Fruit fly (Drosophila melanogaster) whole organism, embryonic: ENCODE results near the gene mthl14.

Experiments
- Adf1 ChIP-seq: fragments of 200-800 bp; sonication (Bioruptor generic); IDR thresholded peaks from 2 replicates; pipeline ENCODE4 v1.3.6; 2022; ENCODE audit warnings: missing biosample characterization, missing genetic modification characterization
- CG10431 ChIP-seq: fragments of 200-800 bp; sonication (Bioruptor generic); optimal IDR thresholded peaks from 3 replicates; lab custom pipeline; 2018; ENCODE audit warnings: missing biosample characterization, mild to moderate bottlenecking, missing genetic modification characterization
- CG11247 ChIP-seq: fragments of 200-800 bp; sonication (Bioruptor generic); IDR thresholded peaks from 2 replicates; pipeline ENCODE4 v1.3.6; 2022; ENCODE audit warnings: missing biosample characterization, missing genetic modification characterization
- CG13624 ChIP-seq: fragments of 200-800 bp; sonication (Bioruptor generic); optimal IDR thresholded peaks from 2 replicates; lab custom pipeline; 2016; ENCODE audit warnings: missing biosample characterization, missing genetic modification characterization
- CG17361 ChIP-seq: fragments of 200-800 bp; sonication (Bioruptor generic); IDR thresholded peaks from 3 replicates; pipeline ENCODE4 v1.3.6; 2022; ENCODE audit warnings: missing biosample characterization, missing genetic modification characterization
- CG17802 ChIP-seq: fragments of 200-800 bp; sonication (Bioruptor generic); optimal IDR thresholded peaks from 2 replicates; lab custom pipeline; 2018; ENCODE audit warnings: missing biosample characterization, mild to moderate bottlenecking, missing genetic modification characterization, moderate library complexity
- CG2129 ChIP-seq: fragments of 200-800 bp; sonication (Bioruptor generic); IDR thresholded peaks from 2 replicates; pipeline ENCODE4 v1.3.6; 2022; ENCODE audit warnings: missing biosample characterization, missing genetic modification characterization; ENCODE audit not compliant: partially characterized antibody
- CG30020 ChIP-seq: fragments of 200-800 bp; optimal IDR thresholded peaks from 2 replicates; lab custom pipeline; 2019; ENCODE audit warnings: missing biosample characterization, mild to moderate bottlenecking, missing genetic modification characterization, moderate library complexity
- CG3407 ChIP-seq: fragments of 200-800 bp; sonication (Bioruptor generic); optimal IDR thresholded peaks from 2 replicates; lab custom pipeline; 2018; ENCODE audit warnings: missing biosample characterization, mild to moderate bottlenecking, missing genetic modification characterization
- CG3838 ChIP-seq: fragments of 200-800 bp; sonication (Bioruptor generic); optimal IDR thresholded peaks from 3 replicates; lab custom pipeline; 2016; ENCODE audit warnings: missing biosample characterization, missing genetic modification characterization
- CG8281 ChIP-seq: fragments of 200-800 bp; sonication (Bioruptor generic); optimal IDR thresholded peaks from 2 replicates; lab custom pipeline; 2018; ENCODE audit warnings: missing biosample characterization, mild to moderate bottlenecking, missing genetic modification characterization, moderate library complexity
- CG8388 ChIP-seq: fragments of 200-800 bp; sonication (Bioruptor generic); optimal IDR thresholded peaks from 2 replicates; lab custom pipeline; 2019; ENCODE audit warnings: missing biosample characterization, mild to moderate bottlenecking, missing genetic modification characterization, moderate library complexity
- Dek ChIP-seq: fragments of 200-800 bp; sonication (Bioruptor generic); optimal IDR thresholded peaks from 3 replicates; lab custom pipeline; 2019; ENCODE audit warnings: missing biosample characterization, mild to moderate bottlenecking, missing genetic modification characterization, moderate library complexity
- Ets65A ChIP-seq: fragments of 200-800 bp; sonication (Bioruptor generic); peaks from one replicate; lab custom pipeline; 2016; ENCODE audit warnings: missing biosample characterization, missing genetic modification characterization
- GATAe ChIP-seq: fragments of 200-800 bp; sonication (Bioruptor generic); conservative IDR thresholded peaks from 2 replicates; pipeline ENCODE4 v1.3.6; 2022; ENCODE audit warnings: missing biosample characterization, missing genetic modification characterization
- HLH4C ChIP-seq: fragments of 200-800 bp; sonication (Bioruptor generic); IDR thresholded peaks from 3 replicates; pipeline ENCODE4 v1.3.6; 2022; ENCODE audit warnings: missing biosample characterization, missing genetic modification characterization; ENCODE audit not compliant: partially characterized antibody
- Hey ChIP-seq: fragments of 200-800 bp; sonication (Bioruptor generic); optimal IDR thresholded peaks from 3 replicates; lab custom pipeline; 2018; ENCODE audit warnings: missing biosample characterization, mild to moderate bottlenecking, missing genetic modification characterization
- Jarid2 ChIP-seq: fragments of 200-800 bp; sonication (Bioruptor generic); optimal IDR thresholded peaks from 3 replicates; lab custom pipeline; 2017; ENCODE audit warnings: mild to moderate bottlenecking, missing biosample characterization, missing genetic modification reagents, missing genetic modification characterization
- Med ChIP-seq: fragments of 200-800 bp; sonication (Bioruptor generic); peaks from one replicate; lab custom pipeline; 2016; ENCODE audit warnings: missing biosample characterization, missing genetic modification characterization, mild to moderate bottlenecking, inconsistent platforms, moderate library complexity
- NC2β ChIP-seq: fragments of 200-800 bp; sonication (Bioruptor generic); optimal IDR thresholded peaks from 2 replicates; lab custom pipeline; 2016; ENCODE audit warnings: missing biosample characterization, missing genetic modification characterization
- Oli ChIP-seq: fragments of 200-800 bp; sonication (Bioruptor generic); optimal IDR thresholded peaks from 2 replicates; lab custom pipeline; 2018; ENCODE audit warnings: missing biosample characterization, mild to moderate bottlenecking, missing genetic modification characterization, moderate library complexity
- Scr ChIP-seq: fragments of 200-800 bp; sonication (Bioruptor generic); IDR thresholded peaks from 2 replicates; pipeline ENCODE4 v1.3.6; 2022; ENCODE audit warnings: missing biosample characterization, missing genetic modification characterization; ENCODE audit not compliant: partially characterized antibody
- Spps ChIP-seq: fragments of 200-800 bp; sonication (Bioruptor generic); optimal IDR thresholded peaks from 2 replicates; lab custom pipeline; 2018; ENCODE audit warnings: missing biosample characterization, mild to moderate bottlenecking, missing genetic modification characterization
- Sry-δ ChIP-seq: fragments of 200-800 bp; sonication (Bioruptor generic); optimal IDR thresholded peaks from 2 replicates; lab custom pipeline; 2016; ENCODE audit warnings: missing biosample characterization, missing genetic modification characterization
- ac ChIP-seq: fragments of 200-800 bp; sonication (Bioruptor generic); optimal IDR thresholded peaks from 3 replicates; lab custom pipeline; 2017; ENCODE audit warnings: missing biosample characterization, mild to moderate bottlenecking, missing genetic modification characterization
- bcd ChIP-seq: fragments of 200-800 bp; sonication (Bioruptor generic); optimal IDR thresholded peaks from 2 replicates; lab custom pipeline; 2017; ENCODE audit warnings: missing biosample characterization, mild to moderate bottlenecking, missing genetic modification characterization
- bigmax ChIP-seq: fragments of 200-800 bp; sonication (Bioruptor generic); optimal IDR thresholded peaks from 2 replicates; lab custom pipeline; 2018; ENCODE audit warnings: missing biosample characterization, mild to moderate bottlenecking, missing genetic modification characterization
- chinmo ChIP-seq: fragments of 200-800 bp; sonication (Bioruptor generic); IDR thresholded peaks from 4 replicates; pipeline ENCODE4 v1.3.6; 2022; ENCODE audit warnings: missing biosample characterization, missing genetic modification characterization; ENCODE audit not compliant: partially characterized antibody
- da ChIP-seq: fragments of 200-800 bp; sonication (Bioruptor generic); optimal IDR thresholded peaks from 2 replicates; lab custom pipeline; 2016; ENCODE audit warnings: missing biosample characterization, missing genetic modification characterization
- eyg ChIP-seq: fragments of 200-800 bp; sonication (Bioruptor generic); optimal IDR thresholded peaks from 3 replicates; lab custom pipeline; 2016; ENCODE audit warnings: missing biosample characterization, missing genetic modification characterization
- lilli ChIP-seq: fragments of 200-800 bp; sonication (Bioruptor generic); optimal IDR thresholded peaks from 3 replicates; lab custom pipeline; 2016; ENCODE audit warnings: missing biosample characterization, missing genetic modification characterization
- onecut ChIP-seq: fragments of 200-800 bp; sonication (Bioruptor generic); IDR thresholded peaks from 2 replicates; pipeline ENCODE4 v1.3.6; 2022; ENCODE audit warnings: missing biosample characterization, missing genetic modification characterization
- pros ChIP-seq: fragments of 200-800 bp; sonication (Bioruptor generic); optimal IDR thresholded peaks from 3 replicates; lab custom pipeline; 2019; ENCODE audit warnings: missing biosample characterization, mild to moderate bottlenecking, missing genetic modification characterization, moderate library complexity
- sob ChIP-seq: fragments of 200-800 bp; sonication (Bioruptor generic); IDR thresholded peaks from 2 replicates; pipeline ENCODE4 v1.3.6; 2022; ENCODE audit warnings: missing biosample characterization, missing genetic modification characterization
- tna ChIP-seq: fragments of 200-800 bp; sonication (Bioruptor generic); IDR thresholded peaks from 2 replicates; pipeline ENCODE4 v1.3.6; 2022; ENCODE audit warnings: missing biosample characterization, missing genetic modification characterization; ENCODE audit not compliant: partially characterized antibody
- unpg ChIP-seq: fragments of 200-800 bp; sonication (Bioruptor generic); optimal IDR thresholded peaks from 3 replicates; lab custom pipeline; 2018; ENCODE audit warnings: missing biosample characterization, mild to moderate bottlenecking, missing genetic modification characterization, moderate library complexity
- vvl ChIP-seq: fragments of 200-800 bp; sonication (Bioruptor generic); IDR thresholded peaks from 2 replicates; pipeline ENCODE4 v1.3.6; 2022; ENCODE audit warnings: missing biosample characterization, missing genetic modification characterization
- z ChIP-seq: fragments of 200-800 bp; sonication (Bioruptor generic); IDR thresholded peaks from 3 replicates; pipeline ENCODE4 v1.3.6; 2022; ENCODE audit warnings: missing biosample characterization, missing genetic modification characterization
- zen ChIP-seq: fragments of 200-800 bp; sonication (Bioruptor generic); optimal IDR thresholded peaks from 3 replicates; lab custom pipeline; 2018; ENCODE audit warnings: missing biosample characterization, mild to moderate bottlenecking, missing genetic modification characterization, moderate library complexity

Gene mthl14

DNA sequence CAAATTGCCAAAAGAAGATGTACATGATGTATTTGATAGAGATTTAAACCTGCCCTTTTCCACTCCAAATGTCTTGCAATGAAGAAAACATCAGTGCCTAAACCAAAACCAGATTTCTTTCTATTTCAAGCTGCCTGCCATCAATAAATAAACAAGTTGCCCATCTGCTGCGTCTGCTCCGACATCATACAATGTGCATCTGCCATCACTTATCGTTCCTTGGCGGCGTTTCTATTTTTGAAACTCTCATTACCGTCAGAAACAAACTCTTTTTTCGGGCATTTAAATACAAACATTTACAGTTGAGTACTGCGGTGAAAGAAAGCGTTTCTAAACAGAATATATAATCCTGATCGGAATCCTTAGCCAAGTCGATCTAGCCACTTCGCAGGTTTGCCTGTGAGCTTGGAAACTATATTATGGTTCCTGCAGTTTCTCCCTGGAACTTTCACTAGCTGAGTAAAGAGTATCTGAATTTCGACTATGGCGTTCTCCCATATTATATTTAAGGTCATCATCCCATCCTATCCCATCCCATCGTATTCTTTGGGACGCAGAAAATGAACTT, 47.6 kb downstream of the mthl14 start (continued):
- TF ChIP-seq eyg (GFP tag; lab: Kevin White, UChicago) = no peak
- TF ChIP-seq CG13624 (GFP tag; lab: Kevin White, UChicago) = no peak
- no peak for TF ChIP-seq NC2β
- TF ChIP-seq CG3407 (GFP tag; lab: Kevin White, UChicago) = no peak
- TF ChIP-seq Med (GFP tag; lab: Kevin White, UChicago) = peak; percentile 42
- no peak for TF ChIP-seq CG30020 (tag; lab: Kevin White, UChicago)
- TF ChIP-seq Sry-δ (GFP tag; lab: Kevin White, UChicago) = no peak
- peak; percentile 2 for TF ChIP-seq bcd (GFP tag; lab: Kevin White, UChicago)
- TF ChIP-seq Dek (tag; lab: Kevin White, UChicago) = no peak
- no peak for TF ChIP-seq onecut (GFP tag; lab: Robert Waterston, UW)
- no peak for TF ChIP-seq CG8281
- TF ChIP-seq Oli (tag; lab: Kevin White, UChicago) = peak; percentile 39
- no peak for TF ChIP-seq Jarid2
- TF ChIP-seq vvl (GFP tag; lab: Robert Waterston, UW) = peak; percentile 21; the same call in 1 of the 2 replicates
- no peak for TF ChIP-seq pros (GFP tag; lab: Kevin White, UChicago)
- no peak for TF ChIP-seq tna (GFP tag; lab: Robert Waterston, UW)
- TF ChIP-seq unpg = peak; percentile 25
- TF ChIP-seq CG2129 = no peak
- no peak for TF ChIP-seq bigmax
- no peak for TF ChIP-seq CG17802 (tag; lab: Kevin White, UChicago)
- TF ChIP-seq CG11247 = no peak
- no peak for TF ChIP-seq HLH4C (GFP tag; lab: Robert Waterston, UW)
- no peak for TF ChIP-seq lilli (GFP tag; lab: Kevin White, UChicago)
- TF ChIP-seq GATAe (GFP tag; lab: Robert Waterston, UW) = no peak
- 0 out of 4 replicates have a peak, but pooled peaks have one; percentile 63 for TF ChIP-seq chinmo
- peak; percentile 37 for TF ChIP-seq Spps (tag; lab: Kevin White, UChicago)
- TF ChIP-seq Adf1 (GFP tag; lab: Robert Waterston, UW) = no peak
- TF ChIP-seq sob (GFP tag; lab: Robert Waterston, UW) = no peak
- no peak for TF ChIP-seq da (GFP tag; lab: Kevin White, UChicago)
- no peak for TF ChIP-seq Scr
- TF ChIP-seq CG10431 (GFP tag; lab: Kevin White, UChicago) = no peak
- peak; percentile 33 for TF ChIP-seq CG8388 (GFP tag; lab: Kevin White, UChicago)
- no peak for TF ChIP-seq CG3838 (GFP tag; lab: Kevin White, UChicago)
- no peak for TF ChIP-seq Hey (tag; lab: Kevin White, UChicago)

DNA sequence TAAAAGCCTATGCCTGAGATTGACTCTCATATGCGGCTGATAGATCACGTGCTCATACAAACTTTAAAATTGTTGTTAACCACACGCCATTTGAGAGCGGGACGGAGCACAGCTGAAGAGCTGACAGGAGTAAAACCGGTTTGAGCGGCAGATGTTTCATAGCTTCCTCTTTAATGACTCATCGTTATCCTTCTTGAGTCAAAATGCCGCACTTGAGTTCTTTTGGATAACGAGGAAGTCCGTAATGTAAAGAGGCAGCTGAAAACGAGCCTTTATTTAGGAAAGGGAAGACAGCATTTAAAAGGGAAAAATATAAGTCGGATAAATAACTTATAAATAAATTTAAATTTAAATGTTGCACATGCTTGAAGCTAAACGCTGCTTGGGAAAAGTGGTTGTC, 49.9 kb downstream of the mthl14 start:
- TF ChIP-seq z (GFP tag; lab: Robert Waterston, UW) = peak; percentile 85; the same call in 1 of the 3 replicates
- TF ChIP-seq CG17361 (GFP tag; lab: Robert Waterston, UW) = no peak
- TF ChIP-seq ac (GFP tag; lab: Kevin White, UChicago) = peak; percentile 73
- no peak for TF ChIP-seq zen
- TF ChIP-seq pros (GFP tag; lab: Kevin White, UChicago) = peak; percentile 85
- TF ChIP-seq Ets65A (GFP tag; lab: Kevin White, UChicago) = peak; percentile 28
- TF ChIP-seq, all 482 proteins: peak for 4
